Worm (Caenorhabditis elegans) whole organism, late embryonic: Measurements from ENCODE around the gene F52C6.2.
"Not testable (repeated sequence)": the region's sequence is repeated elsewhere in the genome, so short reads cannot be mapped to it uniquely, and the experiment has no call there.

Source experiments
- T23F11.4 ChIP-seq: fragments of 200-800 bp; sonication (Bioruptor generic); optimal IDR thresholded peaks from 2 replicates; lab custom pipeline; 2018; ENCODE audit warnings: mild to moderate bottlenecking, missing genetic modification characterization, missing compliant biosample characterization
- lim-6 ChIP-seq: sonication (generic microtip); optimal IDR thresholded peaks from 2 replicates; lab custom pipeline; 2016; ENCODE audit warnings: missing genetic modification characterization, missing compliant biosample characterization
- madf-2 ChIP-seq: sonication (generic microtip); optimal IDR thresholded peaks from 2 replicates; lab custom pipeline; 2017; ENCODE audit warnings: missing genetic modification characterization, missing compliant biosample characterization

F52C6.2 gene

DNA sequence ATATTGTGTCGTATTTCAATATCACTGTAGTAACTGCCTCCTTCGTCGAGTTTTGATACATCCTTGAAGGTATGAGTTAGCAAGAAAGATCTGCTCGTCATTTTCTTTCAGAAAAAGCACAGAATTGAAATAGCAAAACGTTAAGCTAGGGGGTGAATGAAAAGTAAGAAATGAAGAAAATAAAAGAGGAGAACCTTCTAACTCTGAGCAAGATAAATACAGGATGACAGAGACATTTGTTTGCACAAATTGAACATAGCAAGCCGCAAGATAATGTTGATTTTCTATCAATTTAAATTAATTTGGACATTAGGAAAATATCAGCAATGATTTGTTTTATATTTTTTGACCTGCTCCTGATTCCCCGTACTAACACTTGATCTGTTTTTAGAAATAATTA is 29.3 kb downstream of the F52C6.2 start, which contains the start of gene math-49:
TSS of gene math-49 (minus strand) at position 101 of the 400 bp plus-strand sequence.
- not testable (repeated sequence) for TF ChIP-seq lim-6; madf-2 (tag; lab: Kevin White, UChicago); T23F11.4 (GFP tag; lab: Kevin White, UChicago)
